Fruit fly (Drosophila melanogaster) whole organism, wandering third instar larva: ENCODE measurements around the gene spn-A.

Experiments used
- Abd-B ChIP-seq: fragments of >200 bp; optimal IDR thresholded peaks from 2 replicates; lab custom pipeline; 2017; ENCODE audit warnings: missing biosample characterization, missing genetic modification characterization
- CG32264 ChIP-seq: fragments of 200-800 bp; sonication (Bioruptor generic); optimal IDR thresholded peaks from 2 replicates; lab custom pipeline; 2016; ENCODE audit warnings: missing biosample characterization, missing genetic modification characterization
- CG9705 ChIP-seq: fragments of 200-800 bp; sonication (Bioruptor generic); optimal IDR thresholded peaks from 2 replicates; lab custom pipeline; 2018; ENCODE audit warnings: missing biosample characterization, mild to moderate bottlenecking, missing genetic modification characterization
- CrebA ChIP-seq: fragments of 200-800 bp; sonication (Bioruptor generic); optimal IDR thresholded peaks from 2 replicates; lab custom pipeline; 2016; ENCODE audit warnings: missing biosample characterization, mild to moderate bottlenecking, missing genetic modification characterization, borderline replicate concordance
- Dfd ChIP-seq: fragments of >200 bp; optimal IDR thresholded peaks from 2 replicates; lab custom pipeline; 2017; ENCODE audit warnings: missing biosample characterization, missing genetic modification characterization
- Dif ChIP-seq: fragments of 200-275, 200-300 bp; sonication (Bioruptor generic); optimal IDR thresholded peaks from 2 replicates; lab custom pipeline; 2018; ENCODE audit warnings: missing biosample characterization, missing genetic modification characterization; ENCODE audit not compliant: partially characterized antibody
- HLH106 ChIP-seq: fragments of 200-800 bp; optimal IDR thresholded peaks from 3 replicates; lab custom pipeline; 2019; ENCODE audit warnings: missing biosample characterization, mild to moderate bottlenecking, missing genetic modification characterization, moderate library complexity
- Hnf4 ChIP-seq: fragments of 200-800 bp; sonication (Bioruptor generic); optimal IDR thresholded peaks from 2 replicates; lab custom pipeline; 2016; ENCODE audit warnings: missing biosample characterization, mild to moderate bottlenecking, missing genetic modification characterization
- Hr78 ChIP-seq: fragments of >200 bp; optimal IDR thresholded peaks from 2 replicates; lab custom pipeline; 2017; ENCODE audit warnings: missing biosample characterization, missing genetic modification characterization
- Hr83 ChIP-seq: fragments of 200-300 bp; sonication (Bioruptor generic); optimal IDR thresholded peaks from 2 replicates; lab custom pipeline; 2016; ENCODE audit warnings: missing biosample characterization, mild to moderate bottlenecking, missing genetic modification characterization, moderate library complexity; ENCODE audit not compliant: poor library complexity, severe bottlenecking
- Jra ChIP-seq: sonication (Bioruptor generic); optimal IDR thresholded peaks from 2 replicates; lab custom pipeline; 2016; ENCODE audit warnings: missing biosample characterization, missing genetic modification characterization
- Mio ChIP-seq: sonication (Bioruptor generic); optimal IDR thresholded peaks from 2 replicates; lab custom pipeline; 2016; ENCODE audit warnings: missing biosample characterization, missing genetic modification characterization
- Myc ChIP-seq: fragments of >200 bp; optimal IDR thresholded peaks from 2 replicates; lab custom pipeline; 2017
- N ChIP-seq: fragments of >200 bp; optimal IDR thresholded peaks from 2 replicates; lab custom pipeline; 2018; ENCODE audit warnings: missing biosample characterization, missing external identifiers, missing genetic modification characterization
- OdsH ChIP-seq: fragments of 200-800 bp; sonication (Bioruptor generic); optimal IDR thresholded peaks from 2 replicates; lab custom pipeline; 2016; ENCODE audit warnings: missing biosample characterization, mild to moderate bottlenecking, missing genetic modification characterization
- Rel ChIP-seq, 2 experiments: fragments of 200-800 bp; sonication (Bioruptor generic) in 1 of 2; optimal IDR thresholded peaks; 2 replicates in 1 of 2; 3 replicates in 1 of 2; lab custom pipeline; 2016 to 2019; ENCODE audit warnings: mild to moderate bottlenecking in 2 of 2, missing biosample characterization in 2 of 2, missing genetic modification characterization in 2 of 2, moderate library complexity in 1 of 2
- Sp1 ChIP-seq: fragments of 200-800 bp; sonication (Bioruptor generic); optimal IDR thresholded peaks from 3 replicates; lab custom pipeline; 2019; ENCODE audit warnings: missing biosample characterization, mild to moderate bottlenecking, missing genetic modification characterization, moderate library complexity
- br ChIP-seq: fragments of 200-800 bp; sonication (Bioruptor generic); optimal IDR thresholded peaks from 2 replicates; lab custom pipeline; 2016; ENCODE audit warnings: missing biosample characterization, missing genetic modification characterization
- brk ChIP-seq: fragments of 200-800 bp; sonication (Bioruptor generic); optimal IDR thresholded peaks from 2 replicates; lab custom pipeline; 2016; ENCODE audit warnings: missing biosample characterization, mild to moderate bottlenecking, missing genetic modification characterization
- dl ChIP-seq, 2 experiments: fragments of 175-275, 200-275 bp in 1 of 2; fragments of 200-275 bp in 1 of 2; sonication (Bioruptor generic); optimal IDR thresholded peaks; lab custom pipeline; 2018; ENCODE audit warnings: mild to moderate bottlenecking in 2 of 2, missing biosample characterization in 2 of 2, missing genetic modification characterization in 2 of 2, moderate library complexity in 2 of 2; ENCODE audit not compliant: partially characterized antibody in 2 of 2, insufficient read depth in 1 of 2
- dmrt93B ChIP-seq: fragments of 200-800 bp; sonication (Bioruptor generic); optimal IDR thresholded peaks from 2 replicates; lab custom pipeline; 2018; ENCODE audit warnings: missing biosample characterization, mild to moderate bottlenecking, missing genetic modification characterization
- ey ChIP-seq: fragments of 200-800 bp; sonication (Bioruptor generic); optimal IDR thresholded peaks from 2 replicates; lab custom pipeline; 2016; ENCODE audit warnings: missing biosample characterization, missing genetic modification characterization
- foxo ChIP-seq, 2 experiments: fragments of 200-800 bp; sonication (Bioruptor generic); optimal IDR thresholded peaks; 2 replicates in 1 of 2; 3 replicates in 1 of 2; lab custom pipeline; 2016 to 2017; ENCODE audit warnings: missing biosample characterization in 2 of 2, missing genetic modification characterization in 2 of 2
- fru ChIP-seq: fragments of 200-800 bp; sonication (Bioruptor generic); optimal IDR thresholded peaks from 3 replicates; lab custom pipeline; 2016; ENCODE audit warnings: missing biosample characterization, mild to moderate bottlenecking, missing genetic modification characterization
- h ChIP-seq: fragments of 200-800 bp; sonication (Bioruptor generic); optimal IDR thresholded peaks from 3 replicates; lab custom pipeline; 2016; ENCODE audit warnings: missing biosample characterization, mild to moderate bottlenecking, missing genetic modification characterization
- jim ChIP-seq: fragments of 175-275, 200-325 bp; sonication (Bioruptor generic); optimal IDR thresholded peaks from 2 replicates; lab custom pipeline; 2016; ENCODE audit warnings: missing biosample characterization, mild to moderate bottlenecking, missing genetic modification characterization
- lola ChIP-seq: fragments of >200 bp; optimal IDR thresholded peaks from 2 replicates; lab custom pipeline; 2017; ENCODE audit warnings: missing biosample characterization, missing genetic modification characterization
- pan ChIP-seq: fragments of >200 bp; optimal IDR thresholded peaks from 2 replicates; lab custom pipeline; 2017
- rgr ChIP-seq: fragments of 200-800 bp; sonication (Bioruptor generic); optimal IDR thresholded peaks from 3 replicates; lab custom pipeline; 2016; ENCODE audit warnings: missing biosample characterization, mild to moderate bottlenecking, missing genetic modification characterization
- sage ChIP-seq: fragments of 200-800 bp; sonication (Bioruptor generic); optimal IDR thresholded peaks from 2 replicates; lab custom pipeline; 2016; ENCODE audit warnings: missing biosample characterization, mild to moderate bottlenecking, missing genetic modification characterization
- sv ChIP-seq: fragments of 200-800 bp; sonication (Bioruptor generic); optimal IDR thresholded peaks from 3 replicates; lab custom pipeline; 2016; ENCODE audit warnings: missing biosample characterization, missing genetic modification characterization
- usp ChIP-seq: fragments of >200 bp; optimal IDR thresholded peaks from 2 replicates; lab custom pipeline; 2017; ENCODE audit warnings: missing biosample characterization, missing genetic modification characterization
- woc ChIP-seq: sonication (Bioruptor generic); optimal IDR thresholded peaks from 2 replicates; lab custom pipeline; 2016; ENCODE audit warnings: missing biosample characterization, mild to moderate bottlenecking, missing genetic modification characterization

The spn-A gene

dm6 chr3R:30055915-30056544, at the start of gene spn-A, which contains the start of gene Rpp14b:
Gene spn-A (minus strand): TSS chr3R:30056037.
Gene Rpp14b (plus strand): TSS chr3R:30055957.
- TF ChIP-seq woc (GFP tag; lab: Kevin White, UChicago) (peak; percentile 47), foxo (GFP tag; optimal IDR thresholded peaks at IDR 0.05; lab: Kevin White, UChicago) (peak in 1 of 2 experiments; percentile 43), OdsH (GFP tag; lab: Kevin White, UChicago) (peak; percentile 4), usp (GFP tag; lab: Kevin White, UChicago) (no peak), HLH106 (tag; lab: Kevin White, UChicago) (peak; percentile 39), br (GFP tag; lab: Kevin White, UChicago) (peak; percentile 30), fru (GFP tag; lab: Kevin White, UChicago) (no peak), ey (GFP tag; lab: Kevin White, UChicago) (peak; percentile 19), Dfd (GFP tag; lab: Kevin White, UChicago) (no peak), Hr83 (GFP tag; lab: Kevin White, UChicago) (peak; percentile 21), rgr (peak; percentile 53), h (GFP tag; lab: Kevin White, UChicago) (peak; percentile 18), Sp1 (peak; percentile 13)

- TF ChIP-seq pan (lab: Kevin White, UChicago) (no peak), Myc (lab: Kevin White, UChicago) (no peak), N (GFP tag; lab: Kevin White, UChicago) (no peak), CG9705 (GFP tag; lab: Kevin White, UChicago) (no peak), sv (no peak), brk (no peak), fru (GFP tag; lab: Kevin White, UChicago) (no peak), lola (GFP tag; lab: Kevin White, UChicago) (no peak), usp (GFP tag; lab: Kevin White, UChicago) (no peak)
These were observed 49.2 kb upstream of the spn-A start for dm6 chr3R:30104912-30105510.

- TF ChIP-seq Jra (no peak), Hr83 (GFP tag; lab: Kevin White, UChicago) (no peak), Abd-B (GFP tag; lab: Kevin White, UChicago) (no peak), ey (GFP tag; lab: Kevin White, UChicago) (peak; percentile 12), N (GFP tag; lab: Kevin White, UChicago) (peak; percentile 2), brk (no peak), pan (lab: Kevin White, UChicago) (no peak), fru (GFP tag; lab: Kevin White, UChicago) (peak; percentile 46), HLH106 (tag; lab: Kevin White, UChicago) (peak; percentile 31), br (GFP tag; lab: Kevin White, UChicago) (peak; percentile 37), h (GFP tag; lab: Kevin White, UChicago) (peak; percentile 91), Sp1 (peak; percentile 31), woc (GFP tag; lab: Kevin White, UChicago) (no peak), OdsH (GFP tag; lab: Kevin White, UChicago) (peak; percentile 31), Mio (GFP tag; lab: Kevin White, UChicago) (peak; percentile 73), rgr (peak; percentile 44), foxo (GFP tag; optimal IDR thresholded peaks at IDR 0.05; lab: Kevin White, UChicago) (peak in 1 of 2 experiments; percentile 51), Hnf4 (peak; percentile 40), Rel (GFP tag; optimal IDR thresholded peaks at IDR 0.05; lab: Kevin White, UChicago) (no peak), Rel (tag; optimal IDR thresholded peaks at IDR 0.05; lab: Kevin White, UChicago) (peak; percentile 97)
- TF ChIP-seq, all 38 proteins: peak for 13
These were observed 47.2 kb upstream of the spn-A start for dm6 chr3R:30102806-30103619.

DNA sequence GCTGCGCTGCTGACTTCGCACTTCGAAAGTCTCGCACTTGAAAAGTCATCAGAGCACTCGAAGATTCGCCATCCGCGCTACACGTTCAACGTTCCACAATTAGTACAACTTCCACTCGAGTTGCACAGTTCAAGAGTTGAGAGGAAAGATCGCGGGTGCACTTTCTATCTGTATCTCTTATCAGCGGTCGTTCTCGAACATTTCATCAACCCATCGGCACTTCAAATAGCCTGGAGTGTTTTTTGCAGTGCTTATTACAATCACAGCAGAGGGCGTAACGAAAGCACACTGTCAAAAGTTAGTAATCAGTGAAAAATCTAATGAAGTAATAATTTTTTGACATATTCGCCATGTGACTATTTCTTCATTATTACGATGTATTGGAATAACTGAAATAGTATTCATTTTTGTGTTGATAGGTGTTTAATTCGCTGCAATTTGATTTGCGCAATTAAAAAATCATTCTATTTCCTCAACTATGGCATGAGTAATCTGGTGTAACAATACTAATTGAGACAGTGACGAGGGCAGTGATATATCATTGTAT, 45.6 kb upstream of the spn-A start:
- TF ChIP-seq foxo (GFP tag; optimal IDR thresholded peaks at IDR 0.05; lab: Kevin White, UChicago) (peak in 1 of 2 experiments; percentile 13), rgr (peak; percentile 27), dmrt93B (no peak), HLH106 (tag; lab: Kevin White, UChicago) (peak; percentile 12), Mio (GFP tag; lab: Kevin White, UChicago) (no peak), ey (GFP tag; lab: Kevin White, UChicago) (peak; percentile 26)

- TF ChIP-seq rgr, result no peak
- TF ChIP-seq OdsH (GFP tag; lab: Kevin White, UChicago), result no peak
- no peak for TF ChIP-seq dl (GFP tag; optimal IDR thresholded peaks at IDR 0.05; lab: Kevin White, UChicago; ENCODE audit: insufficient read depth in 1 of 2, partially characterized antibody in 2 of 2)
- TF ChIP-seq sv, result no peak
- no peak for TF ChIP-seq usp (GFP tag; lab: Kevin White, UChicago)
- no peak for TF ChIP-seq Dif (GFP tag; lab: Kevin White, UChicago)
- no peak for TF ChIP-seq Myc (lab: Kevin White, UChicago)
- no peak for TF ChIP-seq sage (GFP tag; lab: Kevin White, UChicago)
- no peak for TF ChIP-seq Hnf4
- no peak for TF ChIP-seq Rel (GFP tag; optimal IDR thresholded peaks at IDR 0.05; lab: Kevin White, UChicago)
- no peak for TF ChIP-seq Rel (tag; optimal IDR thresholded peaks at IDR 0.05; lab: Kevin White, UChicago)
- no peak for TF ChIP-seq br (GFP tag; lab: Kevin White, UChicago)
- no peak for TF ChIP-seq lola (GFP tag; lab: Kevin White, UChicago)
- TF ChIP-seq CG32264 (GFP tag; lab: Kevin White, UChicago), result no peak
- no peak for TF ChIP-seq Dfd (GFP tag; lab: Kevin White, UChicago)
- no peak for TF ChIP-seq jim (GFP tag; lab: Kevin White, UChicago)
- TF ChIP-seq Hr78, result no peak
- TF ChIP-seq ey (GFP tag; lab: Kevin White, UChicago), result peak; percentile 25
- no peak for TF ChIP-seq CrebA (GFP tag; lab: Kevin White, UChicago)
These were observed 45.1 kb upstream of the spn-A start for dm6 chr3R:30100976-30101332.
